Fruit fly (Drosophila melanogaster): ENCODE results near the gene CG3842.
A peak's percentile ranks its signal among the peaks of the same experiment; 100 is the strongest.

DNA sequence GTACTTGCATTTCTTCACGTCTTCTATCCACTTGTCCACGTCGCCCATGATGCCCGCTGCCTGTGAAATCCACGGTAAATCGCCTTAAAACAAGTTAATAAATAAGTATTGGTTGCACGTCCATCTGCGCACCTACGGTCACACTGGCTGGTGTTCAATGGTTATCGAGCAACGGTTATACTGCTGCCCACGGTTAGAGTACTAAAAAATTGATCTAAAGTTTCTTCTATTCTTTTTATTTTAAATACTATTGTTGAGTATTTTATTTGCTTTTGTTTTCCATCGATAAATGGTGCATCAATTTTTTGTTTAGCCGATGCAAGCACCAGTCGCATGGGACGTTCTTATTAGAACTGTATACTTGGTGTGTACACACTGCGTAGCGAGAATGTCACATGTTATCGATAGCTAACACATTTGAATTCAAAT lies 35.2 kb downstream of the CG3842 start, which contains the start of gene PpV:
- TF ChIP-seq CG6792 (GFP tag; optimal IDR thresholded peaks at IDR 0.05), result no peak
- TF ChIP-seq Eip78C (GFP tag), result peak; percentile 14
- TF ChIP-seq CG6276 (GFP tag; optimal IDR thresholded peaks at IDR 0.05), result no peak
- TF ChIP-seq pdm3 (GFP tag; optimal IDR thresholded peaks at IDR 0.05), result no peak
- TF ChIP-seq CG11902 (GFP tag; optimal IDR thresholded peaks at IDR 0.05), result no peak
- TF ChIP-seq acj6 (GFP tag; optimal IDR thresholded peaks at IDR 0.05), result no peak
- TF ChIP-seq topi (GFP tag; optimal IDR thresholded peaks at IDR 0.05), result peak; percentile 2
- TF ChIP-seq Hr38 (GFP tag; optimal IDR thresholded peaks at IDR 0.05), result no peak
- no peak for TF ChIP-seq CG8632 (GFP tag; optimal IDR thresholded peaks at IDR 0.05)
- no peak for TF ChIP-seq CG15336 (GFP tag; IDR thresholded peaks at IDR 0.05)

All from whole organism, prepupa.